Worm (Caenorhabditis elegans) whole organism, L1 larva: Measurements from ENCODE around the gene F13H10.5.

ENCODE experiments used
- C16A3.4 ChIP-seq: fragments of 150-350 bp; optimal IDR thresholded peaks from 2 replicates; lab custom pipeline; 2014; ENCODE audit warnings: missing biosample characterization, missing genetic modification characterization
- Y116A8C.19 ChIP-seq: sonication (generic microtip); optimal IDR thresholded peaks from 2 replicates; lab custom pipeline; 2016; ENCODE audit warnings: missing compliant biosample characterization, missing genetic modification characterization, borderline replicate concordance
- aha-1 ChIP-seq: fragments of 150-350 bp; optimal IDR thresholded peaks from 2 replicates; lab custom pipeline; 2014; ENCODE audit warnings: missing biosample characterization, missing genetic modification characterization
- alr-1 ChIP-seq: fragments of 200-800 bp; sonication (Bioruptor generic); optimal IDR thresholded peaks from 2 replicates; lab custom pipeline; 2018; ENCODE audit warnings: borderline replicate concordance, mild to moderate bottlenecking, missing genetic modification characterization, missing compliant biosample characterization
- blmp-1 ChIP-seq: fragments of 150-350 bp; optimal IDR thresholded peaks from 2 replicates; lab custom pipeline; 2014; ENCODE audit warnings: missing biosample characterization, missing genetic modification characterization
- dpl-1 ChIP-seq, 3 experiments: fragments of 150-350 bp in 2 of 3; sonication (generic microtip) in 1 of 3; optimal IDR thresholded peaks; 2 replicates each; lab custom pipeline; 2014 to 2017; ENCODE audit warnings: missing biosample characterization in 3 of 3, missing genetic modification characterization in 3 of 3, missing genetic modification reagents in 3 of 3
- efl-1 ChIP-seq, 4 experiments: fragments of 150-350 bp; optimal IDR thresholded peaks in 3 of 4; peaks in 1 of 4; 1 replicate in 1 of 4; 2 replicates in 3 of 4; lab custom pipeline; 2014; ENCODE audit warnings: missing biosample characterization in 2 of 4, missing genetic modification characterization in 2 of 4, missing genetic modification reagents in 2 of 4
- elt-3 ChIP-seq, 6 experiments: fragments of 150-350 bp in 1 of 6; sonication (generic microtip); optimal IDR thresholded peaks; 2 replicates each; lab custom pipeline; 2017 to 2018; ENCODE audit warnings: missing biosample characterization in 6 of 6, missing genetic modification characterization in 6 of 6, inconsistent platforms in 1 of 6
- ets-5 ChIP-seq: fragments of 200-800 bp; sonication (Bioruptor generic); IDR thresholded peaks from 2 replicates; pipeline ENCODE4 v1.3.6; 2022; ENCODE audit warnings: missing genetic modification characterization, missing compliant biosample characterization
- fkh-8 ChIP-seq: sonication (generic microtip); optimal IDR thresholded peaks from 2 replicates; lab custom pipeline; 2016; ENCODE audit warnings: mild to moderate bottlenecking, missing genetic modification characterization, missing compliant biosample characterization
- grh-1 ChIP-seq: fragments of 200-800 bp; sonication (Bioruptor generic); IDR thresholded peaks from 2 replicates; pipeline ENCODE4 v1.3.6; 2022; ENCODE audit warnings: missing genetic modification reagents, missing genetic modification characterization, missing compliant biosample characterization
- hpl-2 ChIP-seq: fragments of 150-350 bp; optimal IDR thresholded peaks from 2 replicates; lab custom pipeline; 2014; ENCODE audit warnings: missing biosample characterization, missing genetic modification reagents, missing genetic modification characterization
- jun-1 ChIP-seq: fragments of 150-350 bp; optimal IDR thresholded peaks from 2 replicates; lab custom pipeline; 2014; ENCODE audit warnings: missing biosample characterization, missing genetic modification reagents, missing genetic modification characterization
- lin-13 ChIP-seq: fragments of 150-350 bp; optimal IDR thresholded peaks from 2 replicates; lab custom pipeline; 2014; ENCODE audit warnings: missing biosample characterization, missing genetic modification reagents, missing genetic modification characterization
- lin-14 ChIP-seq: fragments of 200-800 bp; sonication (Bioruptor generic); optimal IDR thresholded peaks from 2 replicates; lab custom pipeline; 2018; ENCODE audit warnings: mild to moderate bottlenecking, missing genetic modification characterization, moderate library complexity, missing compliant biosample characterization
- lin-35 ChIP-seq, 2 experiments: fragments of 150-350 bp; optimal IDR thresholded peaks; 2 replicates each; lab custom pipeline; 2014; ENCODE audit warnings: missing biosample characterization in 2 of 2, missing genetic modification characterization in 2 of 2, missing genetic modification reagents in 2 of 2
- lsy-2 ChIP-seq, 2 experiments: fragments of 150-350 bp; optimal IDR thresholded peaks; 2 replicates each; lab custom pipeline; 2014; ENCODE audit warnings: missing biosample characterization in 2 of 2, missing genetic modification characterization in 2 of 2
- mdl-1 ChIP-seq, 2 experiments: fragments of 150-350 bp; optimal IDR thresholded peaks; 2 replicates each; lab custom pipeline; 2014 to 2017; ENCODE audit warnings: missing biosample characterization in 2 of 2, missing genetic modification characterization in 2 of 2, inconsistent platforms in 1 of 2
- mep-1 ChIP-seq: fragments of 150-350 bp; optimal IDR thresholded peaks from 2 replicates; lab custom pipeline; 2014; ENCODE audit warnings: missing biosample characterization, missing genetic modification characterization
- nhr-19 ChIP-seq: fragments of 200-800 bp; sonication (Bioruptor generic); conservative IDR thresholded peaks from 2 replicates; pipeline ENCODE4 v1.3.6; 2022; ENCODE audit warnings: missing genetic modification characterization, missing compliant biosample characterization
- nhr-20 ChIP-seq: sonication (generic microtip); optimal IDR thresholded peaks from 2 replicates; lab custom pipeline; 2016; ENCODE audit warnings: mild to moderate bottlenecking, missing genetic modification characterization, missing compliant biosample characterization
- nhr-237 ChIP-seq: fragments of 150-350 bp; optimal IDR thresholded peaks from 2 replicates; lab custom pipeline; 2014; ENCODE audit warnings: missing biosample characterization, missing genetic modification characterization
- nhr-28 ChIP-seq: fragments of 150-350 bp; optimal IDR thresholded peaks from 2 replicates; lab custom pipeline; 2014; ENCODE audit warnings: missing biosample characterization, missing genetic modification characterization
- nhr-47 ChIP-seq: sonication (generic microtip); optimal IDR thresholded peaks from 2 replicates; lab custom pipeline; 2016; ENCODE audit warnings: mild to moderate bottlenecking, missing genetic modification characterization, moderate library complexity, missing compliant biosample characterization
- nhr-71 ChIP-seq: sonication (generic microtip); optimal IDR thresholded peaks from 2 replicates; lab custom pipeline; 2016; ENCODE audit warnings: mild to moderate bottlenecking, missing genetic modification characterization, moderate library complexity, missing compliant biosample characterization
- nhr-85 ChIP-seq: sonication (generic microtip); peaks from one replicate; lab custom pipeline; 2016; ENCODE audit warnings: missing genetic modification characterization, inconsistent platforms, missing compliant biosample characterization
- nhr-90 ChIP-seq: sonication (generic microtip); optimal IDR thresholded peaks from 2 replicates; lab custom pipeline; 2016; ENCODE audit warnings: mild to moderate bottlenecking, missing genetic modification characterization, missing compliant biosample characterization; ENCODE audit not compliant: poor library complexity
- pax-3 ChIP-seq: fragments of 200-800 bp; sonication (Bioruptor generic); optimal IDR thresholded peaks from 2 replicates; lab custom pipeline; 2018; ENCODE audit warnings: mild to moderate bottlenecking, missing genetic modification characterization, moderate library complexity, missing compliant biosample characterization
- rnt-1 ChIP-seq: sonication (generic microtip); optimal IDR thresholded peaks from 2 replicates; lab custom pipeline; 2016; ENCODE audit warnings: mild to moderate bottlenecking, missing genetic modification characterization, moderate library complexity, missing compliant biosample characterization
- skn-1 ChIP-seq: fragments of 150-350 bp; optimal IDR thresholded peaks from 2 replicates; lab custom pipeline; 2014; ENCODE audit warnings: missing biosample characterization, missing genetic modification characterization
- snu-23 ChIP-seq: sonication (generic microtip); optimal IDR thresholded peaks from 2 replicates; lab custom pipeline; 2016; ENCODE audit warnings: missing genetic modification characterization, missing compliant biosample characterization
- sptf-1 ChIP-seq: fragments of 150-350 bp; optimal IDR thresholded peaks from 2 replicates; lab custom pipeline; 2014; ENCODE audit warnings: missing biosample characterization, missing genetic modification characterization
- sup-37 ChIP-seq: fragments of 200-800 bp; sonication (Bioruptor generic); optimal IDR thresholded peaks from 2 replicates; lab custom pipeline; 2018; ENCODE audit warnings: mild to moderate bottlenecking, missing genetic modification characterization, missing compliant biosample characterization
- swsn-7 ChIP-seq: sonication (generic microtip); optimal IDR thresholded peaks from 2 replicates; lab custom pipeline; 2016; ENCODE audit warnings: missing genetic modification characterization, missing compliant biosample characterization
- tbx-2 ChIP-seq: sonication (generic microtip); optimal IDR thresholded peaks from 2 replicates; lab custom pipeline; 2016; ENCODE audit warnings: missing genetic modification characterization, missing compliant biosample characterization
- tlp-1 ChIP-seq: fragments of 150-350 bp; optimal IDR thresholded peaks from 2 replicates; lab custom pipeline; 2014; ENCODE audit warnings: missing biosample characterization, missing genetic modification characterization
- unc-130 ChIP-seq: fragments of 150-350 bp; optimal IDR thresholded peaks from 2 replicates; lab custom pipeline; 2017; ENCODE audit warnings: missing biosample characterization, missing genetic modification characterization, inconsistent platforms
- unc-62 ChIP-seq: fragments of 150-350 bp; optimal IDR thresholded peaks from 2 replicates; lab custom pipeline; 2014; ENCODE audit warnings: missing biosample characterization, missing genetic modification reagents, missing genetic modification characterization
- unc-98 ChIP-seq: fragments of 200-800 bp; sonication (Bioruptor generic); IDR thresholded peaks from 2 replicates; pipeline ENCODE4 v1.3.6; 2022; ENCODE audit warnings: missing genetic modification characterization, missing compliant biosample characterization
- vab-15 ChIP-seq: sonication (generic microtip); optimal IDR thresholded peaks from 2 replicates; lab custom pipeline; 2017; ENCODE audit warnings: missing genotype, mild to moderate bottlenecking, missing genetic modification characterization, missing compliant biosample characterization
- xbp-1 ChIP-seq: sonication (generic microtip); optimal IDR thresholded peaks from 2 replicates; lab custom pipeline; 2016; ENCODE audit warnings: missing genetic modification characterization, missing compliant biosample characterization
- ztf-4 ChIP-seq: fragments of 150-350 bp; optimal IDR thresholded peaks from 2 replicates; lab custom pipeline; 2014; ENCODE audit warnings: missing biosample characterization, missing genetic modification characterization

F13H10.5 gene

DNA sequence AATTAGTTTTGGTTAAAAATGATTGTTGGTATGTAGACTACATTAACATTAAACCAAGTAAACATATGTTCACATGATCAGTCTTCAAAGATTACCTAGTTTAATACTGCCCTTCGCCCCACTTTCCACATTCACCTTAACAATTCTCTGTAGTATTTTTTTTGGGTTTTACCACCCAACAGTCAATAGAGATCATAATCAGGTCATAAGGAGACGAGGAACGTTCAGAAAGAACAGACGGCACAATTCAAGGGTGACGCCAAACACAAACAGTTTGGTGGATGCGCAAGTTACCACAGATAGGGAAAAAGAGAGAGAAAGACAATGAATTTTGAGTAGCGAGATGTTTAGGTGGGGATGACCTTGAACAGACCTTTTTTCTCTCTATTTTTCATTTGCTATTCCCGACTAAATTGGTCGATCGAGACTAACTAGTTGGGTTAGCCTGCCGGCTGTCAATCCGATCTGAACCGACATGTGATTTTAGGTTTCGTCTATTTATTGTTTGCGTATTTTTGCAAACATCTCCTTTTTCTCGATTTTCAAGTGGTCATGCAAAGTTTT lies 19.1 kb upstream of the F13H10.5 start (continued):
- TF ChIP-seq nhr-47 (tag; lab: Kevin White, UChicago): peak; percentile 34
- peak in 1 of 2 experiments; percentile 25 for TF ChIP-seq efl-1 (optimal IDR thresholded peaks at IDR 0.05; lab: Kevin White, UChicago)
- TF ChIP-seq efl-1 (GFP tag; optimal IDR thresholded peaks at IDR 0.05 in 1 of 2; lab: Kevin White, UChicago): peak in 1 of 2 experiments; percentile 87
- peak; percentile 44 for TF ChIP-seq tbx-2
- no peak for TF ChIP-seq unc-130 (tag; lab: Kevin White, UChicago)
- TF ChIP-seq sptf-1 (tag; lab: Kevin White, UChicago): no peak
- no peak for TF ChIP-seq ets-5 (GFP tag; lab: Robert Waterston, UW)
- TF ChIP-seq mdl-1 (tag; optimal IDR thresholded peaks at IDR 0.05; lab: Kevin White, UChicago): peak in 1 of 2 experiments; percentile 68
- no peak for TF ChIP-seq fkh-8 (tag; lab: Kevin White, UChicago)
- TF ChIP-seq sup-37 (GFP tag; lab: Kevin White, UChicago): no peak
- no peak for TF ChIP-seq hpl-2
- peak; percentile 90 for TF ChIP-seq lin-14 (GFP tag; lab: Kevin White, UChicago)
- no peak for TF ChIP-seq tlp-1 (tag; lab: Kevin White, UChicago)
- TF ChIP-seq lin-13 (GFP tag; lab: Kevin White, UChicago): no peak
- TF ChIP-seq nhr-237 (tag; lab: Kevin White, UChicago): no peak
- no peak for TF ChIP-seq jun-1 (tag; lab: Kevin White, UChicago)
- TF ChIP-seq vab-15: no peak
- TF ChIP-seq lin-35 (GFP tag; optimal IDR thresholded peaks at IDR 0.05; lab: Kevin White, UChicago): peak; percentile 12 to 53

DNA sequence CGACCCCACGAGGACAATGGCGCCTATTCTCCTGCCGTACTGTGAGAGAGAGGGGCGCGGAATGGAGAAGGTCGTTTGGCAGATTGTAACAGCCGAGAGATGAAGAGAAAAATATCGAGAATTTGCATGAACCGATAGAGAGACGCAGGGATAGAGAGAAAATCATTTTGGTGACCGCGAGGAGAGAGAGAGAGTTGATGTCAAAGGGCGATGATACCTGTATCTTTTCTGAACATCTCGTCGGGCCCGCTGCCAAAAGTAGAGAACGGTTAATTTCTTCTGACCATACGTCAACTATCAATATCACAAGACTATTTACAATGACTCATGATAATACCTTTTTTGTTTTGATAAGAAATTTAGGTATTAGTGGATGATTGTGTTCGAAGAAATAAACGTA lies 14.8 kb upstream of the F13H10.5 start:
- no peak for TF ChIP-seq unc-62 (GFP tag; lab: Kevin White, UChicago)
- TF ChIP-seq nhr-28 (tag; lab: Kevin White, UChicago): no peak
- no peak for TF ChIP-seq unc-98
- TF ChIP-seq snu-23 (GFP tag; lab: Kevin White, UChicago): peak; percentile 77
- TF ChIP-seq Y116A8C.19: no peak
- TF ChIP-seq vab-15: no peak
- peak; percentile 82 for TF ChIP-seq lin-14 (GFP tag; lab: Kevin White, UChicago)
- peak in 3 of 6 experiments; percentile 12 to 77 (median 18) for TF ChIP-seq elt-3 (tag; optimal IDR thresholded peaks at IDR 0.05; lab: Kevin White, UChicago)
- no peak for TF ChIP-seq alr-1 (tag; lab: Kevin White, UChicago)
- no peak for TF ChIP-seq pax-3 (tag; lab: Kevin White, UChicago)
- peak; percentile 40 for TF ChIP-seq tbx-2
- TF ChIP-seq C16A3.4 (tag; lab: Kevin White, UChicago): peak; percentile 38
- TF ChIP-seq lin-35 (GFP tag; optimal IDR thresholded peaks at IDR 0.05; lab: Kevin White, UChicago): peak; percentile 14 to 65
- peak; percentile 8 for TF ChIP-seq swsn-7 (tag; lab: Kevin White, UChicago)
- TF ChIP-seq efl-1 (optimal IDR thresholded peaks at IDR 0.05; lab: Kevin White, UChicago): peak; percentile 34 to 35
- peak in 1 of 2 experiments; percentile 89 for TF ChIP-seq efl-1 (GFP tag; optimal IDR thresholded peaks at IDR 0.05 in 1 of 2; lab: Kevin White, UChicago)
- no peak for TF ChIP-seq ztf-4 (tag; lab: Kevin White, UChicago)
- no peak for TF ChIP-seq aha-1 (tag; lab: Kevin White, UChicago)
- peak; percentile 37 to 39 for TF ChIP-seq lsy-2 (tag; optimal IDR thresholded peaks at IDR 0.05; lab: Kevin White, UChicago)
- TF ChIP-seq skn-1 (tag; lab: Kevin White, UChicago): peak; percentile 1
- peak; percentile 70 for TF ChIP-seq nhr-90 (tag; lab: Kevin White, UChicago)
- TF ChIP-seq mep-1 (tag; lab: Kevin White, UChicago): peak; percentile 48
- peak; percentile 52 for TF ChIP-seq nhr-19 (GFP tag; lab: Robert Waterston, UW)
- peak; percentile 14 for TF ChIP-seq xbp-1 (tag; lab: Kevin White, UChicago)
- no peak for TF ChIP-seq sptf-1 (tag; lab: Kevin White, UChicago)
- TF ChIP-seq blmp-1 (tag; lab: Kevin White, UChicago): peak; percentile 69
- peak; percentile 73 for TF ChIP-seq grh-1 (GFP tag; lab: Robert Waterston, UW)
- TF ChIP-seq mdl-1 (tag; optimal IDR thresholded peaks at IDR 0.05; lab: Kevin White, UChicago): peak in 1 of 2 experiments; percentile 69
- peak in 2 of 3 experiments; percentile 6 for TF ChIP-seq dpl-1 (GFP tag; optimal IDR thresholded peaks at IDR 0.05; lab: Kevin White, UChicago)
- TF ChIP-seq nhr-47 (tag; lab: Kevin White, UChicago): peak; percentile 48
- peak; percentile 47 for TF ChIP-seq rnt-1 (tag; lab: Kevin White, UChicago)
- TF ChIP-seq nhr-85 (tag; lab: Kevin White, UChicago): peak; percentile 97
- peak; percentile 36 for TF ChIP-seq lin-13 (GFP tag; lab: Kevin White, UChicago)
- TF ChIP-seq nhr-71 (tag; lab: Kevin White, UChicago): peak; percentile 70
- peak; percentile 77 for TF ChIP-seq nhr-20 (tag; lab: Kevin White, UChicago)
